Worm (Caenorhabditis elegans) whole organism, young adult: Measurements from ENCODE around the gene tag-89.
A peak's percentile ranks its signal among the peaks of the same experiment; 100 is the strongest.

Experiments used
- B0019.2 ChIP-seq: fragments of 200-800 bp; sonication (Bioruptor generic); conservative IDR thresholded peaks from 2 replicates; pipeline ENCODE4 v1.3.6; 2022; ENCODE audit warnings: missing genetic modification reagents, missing genetic modification characterization, missing compliant biosample characterization
- F10E7.11 ChIP-seq: sonication (generic microtip); optimal IDR thresholded peaks from 2 replicates; lab custom pipeline; 2017; ENCODE audit warnings: mild to moderate bottlenecking, missing genetic modification characterization, moderate library complexity, missing compliant biosample characterization
- F33H1.4 ChIP-seq: fragments of 200-800 bp; sonication (Bioruptor generic); IDR thresholded peaks from 2 replicates; pipeline ENCODE4 v1.3.6; 2022; ENCODE audit warnings: missing genetic modification reagents, missing genetic modification characterization, missing compliant biosample characterization
- F37B4.10 ChIP-seq: fragments of 200-800 bp; sonication (Bioruptor generic); IDR thresholded peaks from 2 replicates; pipeline ENCODE4 v1.3.6; 2022; ENCODE audit warnings: missing genetic modification characterization, missing compliant biosample characterization
- F39B2.1 ChIP-seq: fragments of 200-800 bp; sonication (Bioruptor generic); IDR thresholded peaks from 2 replicates; pipeline ENCODE4 v1.3.6; 2022; ENCODE audit warnings: missing genetic modification reagents, missing genetic modification characterization, missing compliant biosample characterization
- F49E8.2 ChIP-seq: sonication (generic microtip); optimal IDR thresholded peaks from 3 replicates; lab custom pipeline; 2017; ENCODE audit warnings: missing genetic modification characterization, mild to moderate bottlenecking, missing compliant biosample characterization, antibody characterized with exemption, moderate library complexity; ENCODE audit not compliant: insufficient read depth
- F57C9.4 ChIP-seq: sonication (generic microtip); optimal IDR thresholded peaks from 2 replicates; lab custom pipeline; 2017; ENCODE audit warnings: mild to moderate bottlenecking, missing genetic modification characterization, missing compliant biosample characterization
- Y53F4B.3 ChIP-seq: fragments of 200-800 bp; sonication (Bioruptor generic); IDR thresholded peaks from 2 replicates; pipeline ENCODE4 v1.3.6; 2022; ENCODE audit warnings: missing genetic modification reagents, missing genetic modification characterization, missing compliant biosample characterization
- Y53G8AR.9 ChIP-seq: fragments of 200-800 bp; sonication (Bioruptor generic); conservative IDR thresholded peaks from 2 replicates; pipeline ENCODE4 v1.3.6; 2022; ENCODE audit warnings: missing genetic modification reagents, missing genetic modification characterization, missing compliant biosample characterization
- Y56A3A.18 ChIP-seq: fragments of 200-800 bp; sonication (Bioruptor generic); IDR thresholded peaks from 2 replicates; pipeline ENCODE4 v1.3.6; 2022; ENCODE audit warnings: missing genetic modification reagents, missing genetic modification characterization, missing compliant biosample characterization
- Y79H2A.3 ChIP-seq: fragments of 200-800 bp; sonication (Bioruptor generic); conservative IDR thresholded peaks from 2 replicates; pipeline ENCODE4 v1.3.6; 2022; ENCODE audit warnings: missing genetic modification reagents, missing genetic modification characterization, missing compliant biosample characterization
- ZK185.1 ChIP-seq: sonication (generic microtip); optimal IDR thresholded peaks from 2 replicates; lab custom pipeline; 2016; ENCODE audit warnings: mild to moderate bottlenecking, missing genetic modification characterization, missing compliant biosample characterization; ENCODE audit not compliant: poor library complexity, severe bottlenecking
- akir-1 ChIP-seq: fragments of 200-800 bp; sonication (Bioruptor generic); optimal IDR thresholded peaks from 2 replicates; lab custom pipeline; 2018; ENCODE audit warnings: mild to moderate bottlenecking, missing genetic modification characterization, moderate library complexity, missing compliant biosample characterization
- atf-7 ChIP-seq: sonication (generic microtip); optimal IDR thresholded peaks from 2 replicates; lab custom pipeline; 2017; ENCODE audit warnings: mild to moderate bottlenecking, missing genetic modification characterization, missing compliant biosample characterization
- cebp-2 ChIP-seq: fragments of 200-800 bp; sonication (Bioruptor generic); IDR thresholded peaks from 2 replicates; pipeline ENCODE4 v1.3.6; 2022; ENCODE audit warnings: missing genetic modification characterization, missing compliant biosample characterization
- ceh-100 ChIP-seq: fragments of 200-800 bp; sonication (Bioruptor generic); IDR thresholded peaks from 2 replicates; pipeline ENCODE4 v1.3.6; 2022; ENCODE audit warnings: missing genetic modification reagents, missing genetic modification characterization, missing compliant biosample characterization
- ceh-27 ChIP-seq: fragments of 200-800 bp; sonication (Bioruptor generic); optimal IDR thresholded peaks from 2 replicates; lab custom pipeline; 2018; ENCODE audit warnings: mild to moderate bottlenecking, missing genetic modification characterization, moderate library complexity, missing compliant biosample characterization
- ceh-91 ChIP-seq: fragments of 200-800 bp; sonication (Bioruptor generic); IDR thresholded peaks from 2 replicates; pipeline ENCODE4 v1.3.6; 2022; ENCODE audit warnings: missing genetic modification reagents, missing genetic modification characterization, missing compliant biosample characterization
- die-1 ChIP-seq: sonication (generic microtip); optimal IDR thresholded peaks from 2 replicates; lab custom pipeline; 2016; ENCODE audit warnings: missing genotype, mild to moderate bottlenecking, missing genetic modification characterization, missing compliant biosample characterization
- dpff-1 ChIP-seq: sonication (generic microtip); optimal IDR thresholded peaks from 2 replicates; lab custom pipeline; 2017; ENCODE audit warnings: mild to moderate bottlenecking, missing genetic modification characterization, missing compliant biosample characterization
- fkh-3 ChIP-seq: sonication (generic microtip); optimal IDR thresholded peaks from 2 replicates; lab custom pipeline; 2016; ENCODE audit warnings: mild to moderate bottlenecking, missing genetic modification characterization, missing compliant biosample characterization
- gei-17 ChIP-seq: fragments of 200-800 bp; sonication (Bioruptor generic); optimal IDR thresholded peaks from 2 replicates; lab custom pipeline; 2018; ENCODE audit warnings: mild to moderate bottlenecking, missing genetic modification characterization, missing compliant biosample characterization
- him-1 ChIP-seq: sonication (generic microtip); optimal IDR thresholded peaks from 2 replicates; lab custom pipeline; 2016; ENCODE audit warnings: missing genotype, missing genetic modification reagents, missing genetic modification characterization, missing compliant biosample characterization
- hmg-1.2 ChIP-seq: fragments of 200-800 bp; sonication (Bioruptor generic); IDR thresholded peaks from 2 replicates; pipeline ENCODE4 v1.3.6; 2022; ENCODE audit warnings: missing genetic modification reagents, missing genetic modification characterization, missing compliant biosample characterization
- hrde-1 ChIP-seq: sonication (generic microtip); optimal IDR thresholded peaks from 2 replicates; lab custom pipeline; 2016; ENCODE audit warnings: missing genetic modification characterization, mild to moderate bottlenecking, missing compliant biosample characterization, moderate library complexity, missing genotype, missing genetic modification reagents, borderline replicate concordance
- hsf-1 ChIP-seq: fragments of 200-800 bp; sonication (Bioruptor generic); IDR thresholded peaks from 2 replicates; pipeline ENCODE4 v1.3.6; 2022; ENCODE audit warnings: missing genetic modification reagents, missing genetic modification characterization, missing compliant biosample characterization
- let-526 ChIP-seq: fragments of 200-800 bp; sonication (Bioruptor generic); IDR thresholded peaks from 2 replicates; pipeline ENCODE4 v1.3.6; 2022; ENCODE audit warnings: missing genetic modification reagents, missing genetic modification characterization, missing compliant biosample characterization
- lin-35 ChIP-seq, 3 experiments: fragments of 150-350 bp in 2 of 3; sonication (generic microtip) in 1 of 3; optimal IDR thresholded peaks; 2 replicates each; lab custom pipeline; 2014 to 2018; ENCODE audit warnings: missing biosample characterization in 3 of 3, missing genetic modification characterization in 3 of 3, missing genetic modification reagents in 3 of 3
- lsy-27 ChIP-seq: sonication (generic microtip); optimal IDR thresholded peaks from 2 replicates; lab custom pipeline; 2017; ENCODE audit warnings: missing genetic modification characterization, mild to moderate bottlenecking, missing compliant biosample characterization, antibody characterized with exemption, missing genotype, borderline replicate concordance; ENCODE audit not compliant: insufficient read depth
- madf-10 ChIP-seq: sonication (generic microtip); optimal IDR thresholded peaks from 2 replicates; lab custom pipeline; 2016; ENCODE audit warnings: mild to moderate bottlenecking, missing genetic modification characterization, missing compliant biosample characterization
- madf-6 ChIP-seq: fragments of 200-800 bp; sonication (Bioruptor generic); IDR thresholded peaks from 2 replicates; pipeline ENCODE4 v1.3.6; 2022; ENCODE audit warnings: missing genetic modification reagents, missing genetic modification characterization, missing compliant biosample characterization
- nfya-1 ChIP-seq: sonication (generic microtip); optimal IDR thresholded peaks from 2 replicates; lab custom pipeline; 2017; ENCODE audit warnings: antibody characterized with exemption, missing compliant biosample characterization, missing genetic modification characterization, borderline replicate concordance; ENCODE audit not compliant: insufficient read depth
- nfyb-1 ChIP-seq: fragments of 200-800 bp; sonication (Bioruptor generic); IDR thresholded peaks from 2 replicates; pipeline ENCODE4 v1.3.6; 2022; ENCODE audit warnings: missing genetic modification reagents, missing genetic modification characterization, missing compliant biosample characterization
- nhr-120 ChIP-seq: fragments of 200-800 bp; sonication (Bioruptor generic); IDR thresholded peaks from 2 replicates; pipeline ENCODE4 v1.3.6; 2022; ENCODE audit warnings: missing genetic modification characterization, missing compliant biosample characterization
- nhr-179 ChIP-seq: sonication (generic microtip); optimal IDR thresholded peaks from 2 replicates; lab custom pipeline; 2016; ENCODE audit warnings: mild to moderate bottlenecking, missing genetic modification characterization, missing compliant biosample characterization
- pbrm-1 ChIP-seq: fragments of 200-800 bp; sonication (Bioruptor generic); IDR thresholded peaks from 2 replicates; pipeline ENCODE4 v1.3.6; 2022; ENCODE audit warnings: missing genetic modification reagents, missing genetic modification characterization, missing compliant biosample characterization
- repo-1 ChIP-seq: sonication (generic microtip); optimal IDR thresholded peaks from 2 replicates; lab custom pipeline; 2017; ENCODE audit warnings: mild to moderate bottlenecking, missing genetic modification characterization, missing compliant biosample characterization
- snpc-4 ChIP-seq, 5 experiments: fragments of 150-350 bp in 1 of 5; sonication (generic microtip) in 4 of 5; optimal IDR thresholded peaks; 2 replicates each; lab custom pipeline; 2014 to 2018; ENCODE audit warnings: missing genetic modification characterization in 5 of 5, missing biosample characterization in 3 of 5, antibody characterized with exemption in 2 of 5, mild to moderate bottlenecking in 2 of 5, missing compliant biosample characterization in 2 of 5, missing genotype in 2 of 5, moderate library complexity in 2 of 5, missing genetic modification reagents in 1 of 5
- sptf-2 ChIP-seq: fragments of 200-800 bp; sonication (Bioruptor generic); optimal IDR thresholded peaks from 2 replicates; lab custom pipeline; 2018; ENCODE audit warnings: mild to moderate bottlenecking, missing genetic modification characterization, missing compliant biosample characterization
- tlf-1 ChIP-seq: fragments of 200-800 bp; sonication (Bioruptor generic); optimal IDR thresholded peaks from 2 replicates; lab custom pipeline; 2018; ENCODE audit warnings: mild to moderate bottlenecking, missing genetic modification characterization, missing compliant biosample characterization
- ztf-25 ChIP-seq: fragments of 200-800 bp; sonication (Bioruptor generic); IDR thresholded peaks from 2 replicates; pipeline ENCODE4 v1.3.6; 2022; ENCODE audit warnings: missing genetic modification reagents, missing genetic modification characterization, missing compliant biosample characterization
- ztf-26 ChIP-seq: sonication (generic microtip); optimal IDR thresholded peaks from 2 replicates; lab custom pipeline; 2017; ENCODE audit warnings: missing genetic modification characterization, missing compliant biosample characterization
- ztf-6 ChIP-seq: fragments of 200-800 bp; sonication (Bioruptor generic); IDR thresholded peaks from 2 replicates; pipeline ENCODE4 v1.3.6; 2022; ENCODE audit warnings: missing genetic modification reagents, missing genetic modification characterization, missing compliant biosample characterization

Gene tag-89

ce11 chrIV:11372366-11372997 lies 21.9 kb upstream of the tag-89 start, which contains the start of gene cbd-1 (continued):
- peak; percentile 27; the same call in 1 of the 2 replicates for TF ChIP-seq hmg-1.2
- TF ChIP-seq ZK185.1 (tag; lab: Kevin White, UChicago): no peak
- TF ChIP-seq nhr-179 (tag; lab: Kevin White, UChicago): no peak
- no peak for TF ChIP-seq ztf-26 (tag; lab: Kevin White, UChicago)
- peak; percentile 26; the same call in 1 of the 2 replicates for TF ChIP-seq B0019.2 (GFP tag; lab: Robert Waterston, UW)
- no peak for TF ChIP-seq hrde-1
- no peak for TF ChIP-seq sptf-2 (GFP tag; lab: Kevin White, UChicago)
- no peak for TF ChIP-seq F57C9.4 (tag; lab: Kevin White, UChicago)
- TF ChIP-seq F10E7.11 (tag; lab: Kevin White, UChicago): no peak
- TF ChIP-seq lsy-27: no peak
- no peak for TF ChIP-seq ceh-100 (GFP tag; lab: Robert Waterston, UW)
- peak in 1 of 3 experiments; percentile 41 for TF ChIP-seq lin-35 (GFP tag; optimal IDR thresholded peaks at IDR 0.05; lab: Kevin White, UChicago)
- TF ChIP-seq ztf-6 (GFP tag; lab: Robert Waterston, UW): no peak
- TF ChIP-seq cebp-2 (GFP tag; lab: Robert Waterston, UW): no peak
- TF ChIP-seq Y53G8AR.9 (GFP tag; lab: Robert Waterston, UW): no peak
- no peak for TF ChIP-seq him-1 (tag; lab: Kevin White, UChicago)
- TF ChIP-seq ztf-25 (GFP tag; lab: Robert Waterston, UW): no peak
- TF ChIP-seq ceh-91 (GFP tag; lab: Robert Waterston, UW): peak; percentile 91
- TF ChIP-seq madf-6: peak; percentile 97
- TF ChIP-seq tlf-1 (GFP tag; lab: Kevin White, UChicago): peak; percentile 73
- no peak for TF ChIP-seq dpff-1
- TF ChIP-seq nfyb-1 (GFP tag; lab: Robert Waterston, UW): no peak
- TF ChIP-seq F37B4.10 (GFP tag; lab: Robert Waterston, UW): no peak
- TF ChIP-seq F33H1.4 (GFP tag; lab: Robert Waterston, UW): peak; percentile 82
- TF ChIP-seq Y79H2A.3: peak; percentile 70; the same call in 1 of the 2 replicates
- TF ChIP-seq akir-1 (GFP tag; lab: Kevin White, UChicago): no peak

- TF ChIP-seq nfya-1 (tag; lab: Kevin White, UChicago): no peak
- TF ChIP-seq nhr-179 (tag; lab: Kevin White, UChicago): no peak
- TF ChIP-seq ceh-27 (GFP tag; lab: Kevin White, UChicago): no peak
- TF ChIP-seq pbrm-1 (GFP tag; lab: Robert Waterston, UW): 0 out of 2 replicates have a peak, but pooled peaks have one; percentile 9
- no peak for TF ChIP-seq let-526 (GFP tag; lab: Robert Waterston, UW)
- TF ChIP-seq Y53F4B.3 (GFP tag; lab: Robert Waterston, UW): no peak
- no peak for TF ChIP-seq snpc-4 (GFP tag; optimal IDR thresholded peaks at IDR 0.05; lab: Kevin White, UChicago)
- no peak for TF ChIP-seq snpc-4 (tag; optimal IDR thresholded peaks at IDR 0.05; lab: Kevin White, UChicago)
- no peak for TF ChIP-seq ztf-26 (tag; lab: Kevin White, UChicago)
- TF ChIP-seq Y56A3A.18 (GFP tag; lab: Robert Waterston, UW): peak; percentile 9; the same call in 1 of the 2 replicates
- no peak for TF ChIP-seq repo-1 (tag; lab: Kevin White, UChicago)
- no peak for TF ChIP-seq fkh-3 (tag; lab: Kevin White, UChicago)
- TF ChIP-seq gei-17 (GFP tag; lab: Kevin White, UChicago): no peak
- TF ChIP-seq ZK185.1 (tag; lab: Kevin White, UChicago): no peak
- no peak; the same call in 1 of the 2 replicates for TF ChIP-seq hsf-1 (GFP tag; lab: Robert Waterston, UW)
- 0 out of 2 replicates have a peak, but pooled peaks have one; percentile 4 for TF ChIP-seq F39B2.1
- TF ChIP-seq F49E8.2 (tag; lab: Kevin White, UChicago): no peak
- no peak for TF ChIP-seq hmg-1.2
- no peak for TF ChIP-seq atf-7
- TF ChIP-seq nfyb-1 (GFP tag; lab: Robert Waterston, UW): 0 out of 2 replicates have a peak, but pooled peaks have one; percentile 19
- TF ChIP-seq nhr-120 (GFP tag; lab: Robert Waterston, UW): no peak
- no peak for TF ChIP-seq die-1
- TF ChIP-seq madf-10: no peak
- no peak for TF ChIP-seq lin-35 (GFP tag; optimal IDR thresholded peaks at IDR 0.05; lab: Kevin White, UChicago)
These were observed 18.6 kb upstream of the tag-89 start for ce11 chrIV:11375713-11376112.
